Fruit fly (Drosophila melanogaster): Measurements from ENCODE around the gene CG13082.

The CG13082 gene

dm6 chr2L:19526316-19526715 lies 11.9 kb upstream of the CG13082 start, which contains the start of the genes Dpm1 and CG10137 (continued):
- TF ChIP-seq Lhr (GFP tag; optimal IDR thresholded peaks at IDR 0.05) = peak; percentile 70
- TF ChIP-seq CG12659 (GFP tag; optimal IDR thresholded peaks at IDR 0.05) = peak; percentile 82
- TF ChIP-seq ro (GFP tag; IDR thresholded peaks at IDR 0.05) = no peak

dm6 chr2L:19526844-19527243 lies 11.4 kb upstream of the CG13082 start:
- TF ChIP-seq onecut (GFP tag; IDR thresholded peaks at IDR 0.05) (peak; percentile 97), pan (optimal IDR thresholded peaks at IDR 0.05) (no peak), pan (GFP tag; optimal IDR thresholded peaks at IDR 0.05 in 1 of 2, IDR thresholded peaks at IDR 0.05 in 1 of 2) (no peak), hbn (GFP tag; IDR thresholded peaks at IDR 0.05; ENCODE audit: partially characterized antibody) (0 out of 2 replicates have a peak, but pooled peaks have one; percentile 13), dati (GFP tag; IDR thresholded peaks at IDR 0.05) (no peak), Med (GFP tag) (peak; percentile 27), CG7372 (GFP tag; IDR thresholded peaks at IDR 0.05) (peak; percentile 79), sens (GFP tag) (peak; percentile 69)

dm6 chr2L:19528308-19528707 lies 9.9 kb upstream of the CG13082 start:
- TF ChIP-seq CG2129 (GFP tag; IDR thresholded peaks at IDR 0.05; ENCODE audit: partially characterized antibody) = no peak
- TF ChIP-seq CG13123 (GFP tag; optimal IDR thresholded peaks at IDR 0.05) = peak; percentile 86
- TF ChIP-seq scrt (GFP tag; optimal IDR thresholded peaks at IDR 0.05) = peak; percentile 95
- peak; percentile 80 for TF ChIP-seq fd96Cb (tag; optimal IDR thresholded peaks at IDR 0.05)
- TF ChIP-seq exex (tag; optimal IDR thresholded peaks at IDR 0.05) = peak; percentile 90
- TF ChIP-seq YL-1 (GFP tag; optimal IDR thresholded peaks at IDR 0.05) = peak; percentile 74
- TF ChIP-seq ac (GFP tag; optimal IDR thresholded peaks at IDR 0.05) = peak; percentile 23
- peak; percentile 39 for TF ChIP-seq CG30020 (tag; optimal IDR thresholded peaks at IDR 0.05)
- TF ChIP-seq CG32772 (GFP tag; IDR thresholded peaks at IDR 0.05) = peak; percentile 93
- peak; percentile 90 for TF ChIP-seq Adf1 (GFP tag; IDR thresholded peaks at IDR 0.05)
- TF ChIP-seq Nf-YB (GFP tag; optimal IDR thresholded peaks at IDR 0.05) = peak; percentile 82
- peak; percentile 75 for TF ChIP-seq lbe (GFP tag; optimal IDR thresholded peaks at IDR 0.05)
- peak; percentile 68 for TF ChIP-seq CG15601 (tag; optimal IDR thresholded peaks at IDR 0.05)
- TF ChIP-seq Eip74EF (GFP tag; optimal IDR thresholded peaks at IDR 0.05) = peak in 1 of 2 experiments; percentile 88
- peak; percentile 80 for TF ChIP-seq CG8281 (tag; optimal IDR thresholded peaks at IDR 0.05)
- TF ChIP-seq Nf-YC (tag; optimal IDR thresholded peaks at IDR 0.05) = peak; percentile 80
- peak; percentile 78 for TF ChIP-seq zen (tag; optimal IDR thresholded peaks at IDR 0.05)
- TF ChIP-seq Mes4 (GFP tag; optimal IDR thresholded peaks at IDR 0.05) = peak; percentile 81
- peak; percentile 85 for TF ChIP-seq CG9437 (GFP tag; optimal IDR thresholded peaks at IDR 0.05)
- no peak for TF ChIP-seq Sin3A (optimal IDR thresholded peaks at IDR 0.05)
- no peak for TF ChIP-seq stwl (tag; optimal IDR thresholded peaks at IDR 0.05)
- TF ChIP-seq kay (GFP tag; optimal IDR thresholded peaks at IDR 0.05) = peak; percentile 94
- peak; percentile 79 for TF ChIP-seq CG10462 (GFP tag; optimal IDR thresholded peaks at IDR 0.05)
- TF ChIP-seq CG18262 (tag; optimal IDR thresholded peaks at IDR 0.05) = peak; percentile 83
- TF ChIP-seq CG10321 (GFP tag; IDR thresholded peaks at IDR 0.05) = peak; percentile 75
- TF ChIP-seq pho (GFP tag; optimal IDR thresholded peaks at IDR 0.05) = peak; percentile 98
- peak; percentile 94 for TF ChIP-seq CG14050 (GFP tag; IDR thresholded peaks at IDR 0.05)
- TF ChIP-seq CG2116 (GFP tag; optimal IDR thresholded peaks at IDR 0.05) = peak; percentile 70
- TF ChIP-seq CG6791 (GFP tag; IDR thresholded peaks at IDR 0.05; ENCODE audit: partially characterized antibody) = no peak
- TF ChIP-seq MESR4 (GFP tag; optimal IDR thresholded peaks at IDR 0.05) = peak; percentile 51
- TF ChIP-seq prd (optimal IDR thresholded peaks at IDR 0.05) = no peak
- TF ChIP-seq prd (GFP tag; IDR thresholded peaks at IDR 0.05) = peak; percentile 96
- TF ChIP-seq CG5180 (GFP tag; optimal IDR thresholded peaks at IDR 0.05) = no peak
- no peak for TF ChIP-seq Stat92E (GFP tag; optimal IDR thresholded peaks at IDR 0.05)
- peak; percentile 97 for TF ChIP-seq caup (GFP tag; optimal IDR thresholded peaks at IDR 0.05; ENCODE audit: severe bottlenecking)
- peak; percentile 94 for TF ChIP-seq CG6175 (GFP tag; IDR thresholded peaks at IDR 0.05)
